Fruit fly (Drosophila melanogaster) S2 (cell line): ENCODE results near the gene twf.

ENCODE experiments used
- CG8478 ChIP-seq: fragments of >200 bp; optimal IDR thresholded peaks from 2 replicates; lab custom pipeline; 2018
- CTCF ChIP-seq, 2 experiments: fragments of >200 bp; optimal IDR thresholded peaks; 2 replicates each; lab custom pipeline; 2018

DNA sequence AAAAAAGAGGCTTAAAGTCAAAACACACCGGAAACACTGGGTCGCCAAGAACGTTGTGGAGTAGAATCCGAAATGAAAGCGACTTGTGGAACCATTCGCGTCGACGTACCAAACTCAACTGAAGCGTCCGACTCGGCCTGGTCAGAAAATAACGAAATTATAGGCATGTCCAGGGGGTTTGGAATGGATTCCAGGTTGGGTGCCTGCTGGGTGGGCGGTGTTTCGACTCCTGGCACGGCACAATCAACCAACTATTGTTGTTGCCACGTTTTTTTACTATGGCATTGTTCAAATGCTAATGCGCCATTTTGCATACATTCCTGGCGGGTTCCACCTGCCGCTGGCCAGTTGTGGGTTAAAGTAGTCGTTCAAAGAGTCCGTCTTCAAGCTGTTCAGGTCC, 4.1 kb upstream of the twf start, which contains the start of gene Kif19A:
- TF ChIP-seq CG8478 (no peak), CTCF (optimal IDR thresholded peaks at IDR 0.05; lab: Kevin White, UChicago) (no peak)
